Worm (Caenorhabditis elegans): Measurements from ENCODE around the gene K02D10.1.

- TF ChIP-seq unc-39 (tag; optimal IDR thresholded peaks at IDR 0.05) = no peak
- peak in 1 of 2 experiments; percentile 99 for TF ChIP-seq unc-62 (GFP tag; optimal IDR thresholded peaks at IDR 0.05 in 1 of 2)
- TF ChIP-seq unc-62 (tag; optimal IDR thresholded peaks at IDR 0.05) = no peak
- TF ChIP-seq madf-9 (GFP tag; conservative IDR thresholded peaks at IDR 0.05) = peak; percentile 52; the same call in 1 of the 2 replicates
- TF ChIP-seq nhr-237 (tag; optimal IDR thresholded peaks at IDR 0.05) = no peak
- TF ChIP-seq nhr-25 (tag; optimal IDR thresholded peaks at IDR 0.05; ENCODE audit: borderline replicate concordance, insufficient read depth) = peak; percentile 89
These were observed 25.5 kb downstream of the K02D10.1 start for ce11 chrIII:8794793-8795192.
